Worm (Caenorhabditis elegans) whole organism, midembryonic: ENCODE data around the gene atx-3.

Experiments used
- T22C8.4 ChIP-seq: fragments of 200-800 bp; sonication (Bioruptor generic); IDR thresholded peaks from 2 replicates; pipeline ENCODE4 v1.3.6; 2022; ENCODE audit warnings: missing genetic modification characterization, missing compliant biosample characterization
- klf-2 ChIP-seq: fragments of 200-800 bp; sonication (Bioruptor generic); conservative IDR thresholded peaks from 2 replicates; pipeline ENCODE4 v1.3.6; 2022; ENCODE audit warnings: missing genetic modification reagents, missing genetic modification characterization, missing compliant biosample characterization
- med-1 ChIP-seq: sonication (generic microtip); optimal IDR thresholded peaks from 2 replicates; lab custom pipeline; 2017; ENCODE audit warnings: missing genetic modification characterization, mild to moderate bottlenecking, missing compliant biosample characterization, antibody characterized with exemption, missing genetic modification reagents; ENCODE audit not compliant: insufficient read depth
- ref-1 ChIP-seq: fragments of 200-800 bp; sonication (Bioruptor generic); conservative IDR thresholded peaks from 2 replicates; pipeline ENCODE4 v1.3.6; 2022; ENCODE audit warnings: missing genetic modification reagents, missing genetic modification characterization, missing compliant biosample characterization
- ztf-23 ChIP-seq: fragments of 200-800 bp; sonication (Bioruptor generic); IDR thresholded peaks from 2 replicates; pipeline ENCODE4 v1.3.6; 2022; ENCODE audit warnings: missing genetic modification reagents, missing genetic modification characterization, missing compliant biosample characterization
- ztf-29 ChIP-seq: fragments of 200-800 bp; sonication (Bioruptor generic); IDR thresholded peaks from 2 replicates; pipeline ENCODE4 v1.3.6; 2022; ENCODE audit warnings: missing genetic modification reagents, missing genetic modification characterization, missing compliant biosample characterization

- TF ChIP-seq ztf-23 (GFP tag; lab: Robert Waterston, UW) (0 out of 2 replicates have a peak, but pooled peaks have one; percentile 25), klf-2 (no peak), T22C8.4 (no peak), med-1 (GFP tag; lab: Kevin White, UChicago) (no peak), ztf-29 (GFP tag; lab: Robert Waterston, UW) (no peak), ref-1 (GFP tag; lab: Robert Waterston, UW) (no peak)
Measured at ce11 chrV:15550408-15550807, 26.8 kb downstream of the atx-3 start.
